Worm (Caenorhabditis elegans) whole organism, early embryonic: ENCODE measurements around the gene ZK6.8.

Source experiments
- B0310.2 ChIP-seq: sonication (generic microtip); optimal IDR thresholded peaks from 2 replicates; lab custom pipeline; 2016; ENCODE audit warnings: mild to moderate bottlenecking, missing genetic modification characterization, missing compliant biosample characterization
- F13C5.2 ChIP-seq: sonication (generic microtip); optimal IDR thresholded peaks from 2 replicates; lab custom pipeline; 2017; ENCODE audit warnings: mild to moderate bottlenecking, missing genetic modification characterization, inconsistent platforms, missing compliant biosample characterization
- aly-1 ChIP-seq: sonication (generic microtip); optimal IDR thresholded peaks from 2 replicates; lab custom pipeline; 2016; ENCODE audit warnings: missing genetic modification characterization, missing compliant biosample characterization
- ama-1 ChIP-seq: fragments of 150-350 bp; optimal IDR thresholded peaks from 2 replicates; lab custom pipeline; 2014
- ceh-13 ChIP-seq: fragments of 200-800 bp; sonication (Bioruptor generic); optimal IDR thresholded peaks from 2 replicates; lab custom pipeline; 2018; ENCODE audit warnings: mild to moderate bottlenecking, missing genetic modification characterization, missing compliant biosample characterization
- ceh-36 ChIP-seq: sonication (generic microtip); optimal IDR thresholded peaks from 2 replicates; lab custom pipeline; 2016; ENCODE audit warnings: missing genetic modification characterization, inconsistent platforms, missing compliant biosample characterization
- flt-1 ChIP-seq: fragments of 200-800 bp; sonication (Bioruptor generic); IDR thresholded peaks from 2 replicates; pipeline ENCODE4 v1.3.6; 2022; ENCODE audit warnings: missing genetic modification characterization, missing compliant biosample characterization
- scrt-1 ChIP-seq: fragments of 200-800 bp; sonication (Bioruptor generic); IDR thresholded peaks from 2 replicates; pipeline ENCODE4 v1.3.6; 2022; ENCODE audit warnings: missing genetic modification characterization, missing compliant biosample characterization
- sea-1 ChIP-seq: fragments of 200-800 bp; sonication (Bioruptor generic); conservative IDR thresholded peaks from 2 replicates; pipeline ENCODE4 v1.3.6; 2022; ENCODE audit warnings: missing genetic modification characterization, missing compliant biosample characterization
- tbx-11 ChIP-seq: fragments of 200-800 bp; sonication (Bioruptor generic); IDR thresholded peaks from 2 replicates; pipeline ENCODE4 v1.3.6; 2022; ENCODE audit warnings: missing genetic modification characterization, missing compliant biosample characterization

ce11 chrV:346005-346404 lies 35.7 kb upstream of the ZK6.8 start:
- no peak for TF ChIP-seq ama-1 (lab: Kevin White, UChicago)
- TF ChIP-seq tbx-11 (GFP tag; lab: Robert Waterston, UW) = no peak
- TF ChIP-seq ceh-13 (GFP tag; lab: Kevin White, UChicago) = no peak
- TF ChIP-seq aly-1 (tag; lab: Kevin White, UChicago) = no peak
- TF ChIP-seq ceh-36 (tag; lab: Kevin White, UChicago) = no peak
- TF ChIP-seq F13C5.2 (tag; lab: Kevin White, UChicago) = no peak
- no peak for TF ChIP-seq scrt-1 (GFP tag; lab: Robert Waterston, UW)
- no peak for TF ChIP-seq flt-1
- no peak for TF ChIP-seq sea-1
- no peak for TF ChIP-seq B0310.2 (tag; lab: Kevin White, UChicago)
